Fruit fly (Drosophila melanogaster) whole organism, embryonic: ENCODE results near the gene CG10512.
A peak's percentile ranks its signal among the peaks of the same experiment; 100 is the strongest.

Experiments used
- C15 ChIP-seq: fragments of 200-800 bp; sonication (Bioruptor generic); IDR thresholded peaks from 3 replicates; pipeline ENCODE4 v1.3.6; 2022; ENCODE audit warnings: missing biosample characterization, missing genetic modification characterization
- CG10654 ChIP-seq: fragments of 200-800 bp; sonication (Bioruptor generic); optimal IDR thresholded peaks from 2 replicates; lab custom pipeline; 2016; ENCODE audit warnings: missing biosample characterization, missing genetic modification characterization
- CG11093 ChIP-seq: fragments of 200-800 bp; sonication (Bioruptor generic); IDR thresholded peaks from 3 replicates; pipeline ENCODE4 v1.3.6; 2022; ENCODE audit warnings: missing biosample characterization, missing genetic modification characterization
- CG11456 ChIP-seq: fragments of 200-800 bp; sonication (Bioruptor generic); IDR thresholded peaks from 3 replicates; pipeline ENCODE4 v1.3.6; 2022; ENCODE audit warnings: missing biosample characterization, missing genetic modification characterization
- CG12744 ChIP-seq: fragments of 200-800 bp; sonication (Bioruptor generic); optimal IDR thresholded peaks from 2 replicates; lab custom pipeline; 2016; ENCODE audit warnings: missing biosample characterization, missing genetic modification characterization
- CG14710 ChIP-seq: fragments of 200-800 bp; sonication (Bioruptor generic); optimal IDR thresholded peaks from 3 replicates; lab custom pipeline; 2019; ENCODE audit warnings: missing biosample characterization, mild to moderate bottlenecking, missing genetic modification characterization, moderate library complexity
- CG15696 ChIP-seq: fragments of 200-800 bp; sonication (Bioruptor generic); optimal IDR thresholded peaks from 2 replicates; lab custom pipeline; 2019; ENCODE audit warnings: missing biosample characterization, mild to moderate bottlenecking, missing genetic modification characterization, moderate library complexity
- CG16779 ChIP-seq: fragments of 200-800 bp; sonication (Bioruptor generic); IDR thresholded peaks from 2 replicates; pipeline ENCODE4 v1.3.6; 2022; ENCODE audit warnings: missing biosample characterization, missing genetic modification characterization
- CG18764 ChIP-seq: fragments of 200-800 bp; sonication (Bioruptor generic); optimal IDR thresholded peaks from 3 replicates; lab custom pipeline; 2016; ENCODE audit warnings: missing biosample characterization, missing genetic modification characterization
- CG2116 ChIP-seq: fragments of 200-800 bp; sonication (Bioruptor generic); optimal IDR thresholded peaks from 3 replicates; lab custom pipeline; 2018; ENCODE audit warnings: missing biosample characterization, mild to moderate bottlenecking, missing genetic modification characterization
- CG2120 ChIP-seq: fragments of 200-800 bp; sonication (Bioruptor generic); optimal IDR thresholded peaks from 3 replicates; lab custom pipeline; 2016; ENCODE audit warnings: missing biosample characterization, missing genetic modification characterization
- CG2712 ChIP-seq: fragments of 200-800 bp; optimal IDR thresholded peaks from 3 replicates; lab custom pipeline; 2019; ENCODE audit warnings: missing biosample characterization, mild to moderate bottlenecking, missing genetic modification characterization, moderate library complexity
- CG32532 ChIP-seq: fragments of 200-800 bp; sonication (Bioruptor generic); IDR thresholded peaks from 2 replicates; pipeline ENCODE4 v1.3.6; 2022; ENCODE audit warnings: missing biosample characterization, missing genetic modification characterization
- CG34376 ChIP-seq: fragments of 200-800 bp; sonication (Bioruptor generic); optimal IDR thresholded peaks from 2 replicates; lab custom pipeline; 2018; ENCODE audit warnings: missing biosample characterization, mild to moderate bottlenecking, missing genetic modification characterization
- CG5180 ChIP-seq: fragments of 200-800 bp; sonication (Bioruptor generic); optimal IDR thresholded peaks from 3 replicates; lab custom pipeline; 2017; ENCODE audit warnings: missing biosample characterization, missing genetic modification characterization, mild to moderate bottlenecking, moderate library complexity, missing genetic modification reagents
- CG7372 ChIP-seq: fragments of 200-800 bp; sonication (Bioruptor generic); IDR thresholded peaks from 2 replicates; pipeline ENCODE4 v1.3.6; 2022; ENCODE audit warnings: missing biosample characterization, missing genetic modification characterization
- CG7556 ChIP-seq: fragments of 200-800 bp; sonication (Bioruptor generic); optimal IDR thresholded peaks from 2 replicates; lab custom pipeline; 2017; ENCODE audit warnings: missing biosample characterization, mild to moderate bottlenecking, missing genetic modification characterization
- CG9609 ChIP-seq: fragments of 200-800 bp; sonication (Bioruptor generic); optimal IDR thresholded peaks from 3 replicates; lab custom pipeline; 2016; ENCODE audit warnings: missing biosample characterization, missing genetic modification characterization
- Deaf1 ChIP-seq: fragments of 200-800 bp; optimal IDR thresholded peaks from 3 replicates; lab custom pipeline; 2019; ENCODE audit warnings: missing biosample characterization, mild to moderate bottlenecking, missing genetic modification characterization, moderate library complexity
- Hr51 ChIP-seq, 2 experiments: fragments of 200-800 bp; sonication (Bioruptor generic); optimal IDR thresholded peaks; 2 replicates in 1 of 2; 3 replicates in 1 of 2; lab custom pipeline; 2016 to 2018; ENCODE audit warnings: missing biosample characterization in 2 of 2, missing genetic modification characterization in 2 of 2, mild to moderate bottlenecking in 1 of 2, moderate library complexity in 1 of 2
- Hr78 ChIP-seq, 2 experiments: fragments of 200-800 bp in 1 of 2; fragments of >200 bp in 1 of 2; sonication (Bioruptor generic) in 1 of 2; optimal IDR thresholded peaks; 2 replicates each; lab custom pipeline; 2017 to 2019; ENCODE audit warnings: missing biosample characterization in 2 of 2, missing genetic modification characterization in 2 of 2, mild to moderate bottlenecking in 1 of 2, moderate library complexity in 1 of 2
- Max ChIP-seq: fragments of 200-800 bp; sonication (Bioruptor generic); optimal IDR thresholded peaks from 2 replicates; lab custom pipeline; 2016; ENCODE audit warnings: missing biosample characterization, mild to moderate bottlenecking, missing genetic modification characterization
- NFAT ChIP-seq: fragments of 200-800 bp; sonication (Bioruptor generic); IDR thresholded peaks from 2 replicates; pipeline ENCODE4 v1.3.6; 2022; ENCODE audit warnings: missing biosample characterization, missing genetic modification characterization
- Nf-YA ChIP-seq: fragments of 200-800 bp; sonication (Bioruptor generic); IDR thresholded peaks from 2 replicates; pipeline ENCODE4 v1.3.6; 2022; ENCODE audit warnings: missing biosample characterization, missing genetic modification characterization
- Nf-YC ChIP-seq: fragments of 200-800 bp; optimal IDR thresholded peaks from 3 replicates; lab custom pipeline; 2019; ENCODE audit warnings: missing biosample characterization, mild to moderate bottlenecking, missing genetic modification characterization, moderate library complexity
- Pdp1 ChIP-seq, 2 experiments: fragments of 200-800 bp; sonication (Bioruptor generic); optimal IDR thresholded peaks; 3 replicates each; lab custom pipeline; 2016; ENCODE audit warnings: missing biosample characterization in 2 of 2, missing genetic modification characterization in 2 of 2, mild to moderate bottlenecking in 1 of 2, moderate library complexity in 1 of 2
- Stat92E ChIP-seq, 3 experiments: fragments of >200 bp in 2 of 3; fragments of 200-800 bp in 1 of 3; sonication (Bioruptor generic) in 1 of 3; optimal IDR thresholded peaks; 2 replicates each; lab custom pipeline; 2017 to 2019; ENCODE audit warnings: missing biosample characterization in 3 of 3, missing genetic modification characterization in 3 of 3, mild to moderate bottlenecking in 1 of 3, moderate library complexity in 1 of 3
- abd-A ChIP-seq: fragments of 200-800 bp; sonication (Bioruptor generic); optimal IDR thresholded peaks from 3 replicates; lab custom pipeline; 2019; ENCODE audit warnings: missing biosample characterization, mild to moderate bottlenecking, missing genetic modification characterization, moderate library complexity
- aop ChIP-seq: fragments of 200-800 bp; sonication (Bioruptor generic); IDR thresholded peaks from 2 replicates; pipeline ENCODE4 v1.3.6; 2022; ENCODE audit warnings: missing biosample characterization, missing genetic modification characterization
- bigmax ChIP-seq: fragments of 200-800 bp; sonication (Bioruptor generic); optimal IDR thresholded peaks from 2 replicates; lab custom pipeline; 2018; ENCODE audit warnings: missing biosample characterization, mild to moderate bottlenecking, missing genetic modification characterization
- corto ChIP-seq: fragments of 200-800 bp; sonication (Bioruptor generic); optimal IDR thresholded peaks from 2 replicates; lab custom pipeline; 2016; ENCODE audit warnings: missing biosample characterization, mild to moderate bottlenecking, missing genetic modification characterization, moderate library complexity
- crol ChIP-seq: fragments of 200-800 bp; sonication (Bioruptor generic); IDR thresholded peaks from 2 replicates; pipeline ENCODE4 v1.3.6; 2022; ENCODE audit warnings: missing biosample characterization, missing genetic modification characterization
- dan ChIP-seq: fragments of 200-800 bp; sonication (Bioruptor generic); IDR thresholded peaks from 2 replicates; pipeline ENCODE4 v1.3.6; 2022; ENCODE audit warnings: missing biosample characterization, missing genetic modification characterization
- dimm ChIP-seq: fragments of 200-800 bp; sonication (Bioruptor generic); IDR thresholded peaks from 2 replicates; pipeline ENCODE4 v1.3.6; 2022; ENCODE audit warnings: missing biosample characterization, missing genetic modification characterization
- dmrt99B ChIP-seq: fragments of 200-800 bp; sonication (Bioruptor generic); optimal IDR thresholded peaks from 2 replicates; lab custom pipeline; 2018; ENCODE audit warnings: missing biosample characterization, mild to moderate bottlenecking, missing genetic modification characterization, moderate library complexity
- gce ChIP-seq: fragments of 200-800 bp; sonication (Bioruptor generic); IDR thresholded peaks from 3 replicates; pipeline ENCODE4 v1.3.6; 2022; ENCODE audit warnings: missing biosample characterization, missing genetic modification characterization
- grn ChIP-seq: fragments of 200-800 bp; sonication (Bioruptor generic); optimal IDR thresholded peaks from 3 replicates; lab custom pipeline; 2017; ENCODE audit warnings: missing biosample characterization, missing genetic modification characterization
- gro ChIP-seq: fragments of 200-800 bp; sonication (Bioruptor generic); optimal IDR thresholded peaks from 2 replicates; lab custom pipeline; 2016; ENCODE audit warnings: missing biosample characterization, missing genetic modification characterization
- gsb ChIP-seq: fragments of 200-800 bp; sonication (Bioruptor generic); IDR thresholded peaks from 2 replicates; pipeline ENCODE4 v1.3.6; 2022; ENCODE audit warnings: missing biosample characterization, missing genetic modification characterization
- ken ChIP-seq: fragments of 200-800 bp; sonication (Bioruptor generic); IDR thresholded peaks from 3 replicates; pipeline ENCODE4 v1.3.6; 2022; ENCODE audit warnings: missing biosample characterization, missing genetic modification characterization
- pnt ChIP-seq: fragments of 200-800 bp; sonication (Bioruptor generic); optimal IDR thresholded peaks from 3 replicates; lab custom pipeline; 2016; ENCODE audit warnings: missing biosample characterization, missing genetic modification characterization
- row ChIP-seq: fragments of 200-800 bp; sonication (Bioruptor generic); IDR thresholded peaks from 3 replicates; pipeline ENCODE4 v1.3.6; 2022; ENCODE audit warnings: missing biosample characterization, missing genetic modification characterization
- slbo ChIP-seq: fragments of 200-800 bp; sonication (Bioruptor generic); IDR thresholded peaks from 2 replicates; pipeline ENCODE4 v1.3.6; 2022; ENCODE audit warnings: missing biosample characterization, missing genetic modification characterization
- slou ChIP-seq: fragments of 200-800 bp; sonication (Bioruptor generic); optimal IDR thresholded peaks from 3 replicates; lab custom pipeline; 2016; ENCODE audit warnings: missing biosample characterization, missing genetic modification characterization
- sqz ChIP-seq: fragments of 200-800 bp; sonication (Bioruptor generic); optimal IDR thresholded peaks from 3 replicates; lab custom pipeline; 2018; ENCODE audit warnings: missing biosample characterization, mild to moderate bottlenecking, missing genetic modification characterization
- tgo ChIP-seq: fragments of 200-800 bp; sonication (Bioruptor generic); IDR thresholded peaks from 3 replicates; pipeline ENCODE4 v1.3.6; 2022; ENCODE audit warnings: missing biosample characterization, missing genetic modification characterization
- tna ChIP-seq: fragments of 200-800 bp; sonication (Bioruptor generic); IDR thresholded peaks from 2 replicates; pipeline ENCODE4 v1.3.6; 2022; ENCODE audit warnings: missing biosample characterization, missing genetic modification characterization; ENCODE audit not compliant: partially characterized antibody
- vnd ChIP-seq: fragments of 200-800 bp; sonication (Bioruptor generic); IDR thresholded peaks from 3 replicates; pipeline ENCODE4 v1.3.6; 2022; ENCODE audit warnings: missing biosample characterization, missing genetic modification characterization; ENCODE audit not compliant: partially characterized antibody
- zen2 ChIP-seq: fragments of 200-800 bp; sonication (Bioruptor generic); IDR thresholded peaks from 3 replicates; pipeline ENCODE4 v1.3.6; 2022; ENCODE audit warnings: missing biosample characterization, missing genetic modification characterization; ENCODE audit not compliant: partially characterized antibody

Gene CG10512

dm6 chr3L:21256062-21257023, 53.6 kb downstream of the CG10512 start (continued):
- TF ChIP-seq zen2 (GFP tag; lab: Robert Waterston, UW) (no peak), CG7556 (GFP tag; lab: Kevin White, UChicago) (no peak), Max (no peak), CG34376 (GFP tag; lab: Kevin White, UChicago) (no peak), dan (no peak), NFAT (GFP tag; lab: Robert Waterston, UW) (no peak), dmrt99B (no peak), grn (GFP tag; lab: Kevin White, UChicago) (peak; percentile 93), CG11093 (GFP tag; lab: Robert Waterston, UW) (no peak), CG18764 (GFP tag; lab: Kevin White, UChicago) (no peak), CG2120 (GFP tag; lab: Kevin White, UChicago) (peak; percentile 17), sqz (peak; percentile 32), gsb (GFP tag; lab: Robert Waterston, UW) (no peak), gce (no peak), Deaf1 (peak; percentile 16), ken (GFP tag; lab: Robert Waterston, UW) (no peak), CG5180 (no peak), Stat92E (GFP tag; optimal IDR thresholded peaks at IDR 0.05; lab: Kevin White, UChicago) (peak in 1 of 3 experiments; percentile 4), CG32532 (no peak), CG14710 (tag; lab: Kevin White, UChicago) (no peak), crol (GFP tag; lab: Robert Waterston, UW) (peak; percentile 58), slbo (GFP tag; lab: Robert Waterston, UW) (no peak), tgo (no peak), tna (GFP tag; lab: Robert Waterston, UW) (no peak), CG2116 (GFP tag; lab: Kevin White, UChicago) (no peak), CG7372 (GFP tag; lab: Robert Waterston, UW) (no peak), Nf-YA (GFP tag; lab: Robert Waterston, UW) (no peak), Pdp1 (GFP tag; optimal IDR thresholded peaks at IDR 0.05; lab: Kevin White, UChicago) (peak in 1 of 2 experiments; percentile 8), CG16779 (no peak), CG10654 (no peak), Hr78 (GFP tag; optimal IDR thresholded peaks at IDR 0.05; lab: Kevin White, UChicago) (peak in 1 of 2 experiments; percentile 69), CG9609 (no peak), dimm (GFP tag; lab: Robert Waterston, UW) (no peak), row (no peak), Hr51 (GFP tag; optimal IDR thresholded peaks at IDR 0.05; lab: Kevin White, UChicago) (peak in 1 of 2 experiments; percentile 16), C15 (no peak), corto (peak; percentile 14), bigmax (GFP tag; lab: Kevin White, UChicago) (peak; percentile 32), CG11456 (GFP tag; lab: Robert Waterston, UW) (no peak), gro (GFP tag; lab: Kevin White, UChicago) (no peak), CG12744 (GFP tag; lab: Kevin White, UChicago) (no peak), vnd (GFP tag; lab: Robert Waterston, UW) (no peak), pnt (GFP tag; lab: Kevin White, UChicago) (no peak), CG2712 (no peak), slou (GFP tag; lab: Kevin White, UChicago) (no peak), Nf-YC (tag; lab: Kevin White, UChicago) (no peak), abd-A (tag; lab: Kevin White, UChicago) (peak; percentile 81), CG15696 (tag; lab: Kevin White, UChicago) (no peak), aop (no peak)
